Worm (Caenorhabditis elegans) whole organism, L3 larva: ENCODE results near the gene Y48B6A.10.

Experiments
- R02D3.7 ChIP-seq: fragments of 150-350 bp; optimal IDR thresholded peaks from 2 replicates; lab custom pipeline; 2014; ENCODE audit warnings: missing biosample characterization, missing genetic modification characterization
- ZK546.5 ChIP-seq: sonication (generic microtip); optimal IDR thresholded peaks from 2 replicates; lab custom pipeline; 2017; ENCODE audit warnings: missing biosample characterization, missing genetic modification characterization
- ama-1 ChIP-seq: fragments of 150-350 bp; optimal IDR thresholded peaks from 2 replicates; lab custom pipeline; 2018
- ceh-82 ChIP-seq: fragments of 150-350 bp; optimal IDR thresholded peaks from 2 replicates; lab custom pipeline; 2014; ENCODE audit warnings: missing biosample characterization, missing genetic modification characterization
- ceh-9 ChIP-seq: sonication (generic microtip); optimal IDR thresholded peaks from 2 replicates; lab custom pipeline; 2018; ENCODE audit warnings: missing biosample characterization, missing genetic modification characterization
- jun-1 ChIP-seq: fragments of 150-350 bp; optimal IDR thresholded peaks from 2 replicates; lab custom pipeline; 2014; ENCODE audit warnings: missing biosample characterization, missing genetic modification reagents, missing genetic modification characterization
- mml-1 ChIP-seq: fragments of 150-350 bp; sonication (generic microtip); optimal IDR thresholded peaks from 3 replicates; lab custom pipeline; 2014; ENCODE audit warnings: missing biosample characterization, missing genetic modification characterization
- nhr-11 ChIP-seq: fragments of 150-350 bp; optimal IDR thresholded peaks from 2 replicates; lab custom pipeline; 2014; ENCODE audit warnings: missing biosample characterization, missing genetic modification characterization
- nhr-23 ChIP-seq: fragments of 150-350 bp; optimal IDR thresholded peaks from 2 replicates; lab custom pipeline; 2014; ENCODE audit warnings: missing biosample characterization, missing genetic modification reagents, missing genetic modification characterization
- nhr-237 ChIP-seq: fragments of 150-350 bp; optimal IDR thresholded peaks from 2 replicates; lab custom pipeline; 2014; ENCODE audit warnings: missing biosample characterization, missing genetic modification characterization
- nhr-28 ChIP-seq: fragments of 150-350 bp; optimal IDR thresholded peaks from 2 replicates; lab custom pipeline; 2014; ENCODE audit warnings: missing biosample characterization, missing genetic modification characterization
- nhr-43 ChIP-seq: sonication (generic microtip); optimal IDR thresholded peaks from 2 replicates; lab custom pipeline; 2016; ENCODE audit warnings: mild to moderate bottlenecking, missing genetic modification characterization, missing compliant biosample characterization; ENCODE audit not compliant: poor library complexity, severe bottlenecking
- nhr-76 ChIP-seq: fragments of 150-350 bp; sonication (generic microtip); optimal IDR thresholded peaks from 5 replicates; lab custom pipeline; 2014; ENCODE audit warnings: missing biosample characterization, missing genetic modification characterization
- nhr-77 ChIP-seq: fragments of 150-350 bp; optimal IDR thresholded peaks from 2 replicates; lab custom pipeline; 2014; ENCODE audit warnings: missing biosample characterization, missing genetic modification characterization
- pha-4 ChIP-seq: fragments of 150-350 bp; optimal IDR thresholded peaks from 2 replicates; lab custom pipeline; 2014; ENCODE audit warnings: missing biosample characterization, missing genetic modification reagents, missing genetic modification characterization
- pqm-1 ChIP-seq: fragments of 150-350 bp; optimal IDR thresholded peaks from 2 replicates; lab custom pipeline; 2017; ENCODE audit warnings: missing biosample characterization, missing genetic modification characterization, inconsistent platforms
- sea-2 ChIP-seq: fragments of 150-350 bp; sonication (generic microtip); optimal IDR thresholded peaks from 4 replicates; lab custom pipeline; 2014; ENCODE audit warnings: missing biosample characterization, missing genetic modification reagents, missing genetic modification characterization
- snpc-4 ChIP-seq: fragments of 150-350 bp; optimal IDR thresholded peaks from 2 replicates; lab custom pipeline; 2014; ENCODE audit warnings: missing biosample characterization, missing genetic modification characterization
- tbx-2 ChIP-seq: sonication (generic microtip); optimal IDR thresholded peaks from 2 replicates; lab custom pipeline; 2016; ENCODE audit warnings: mild to moderate bottlenecking, missing genetic modification characterization, missing compliant biosample characterization
- zag-1 ChIP-seq: fragments of 150-350 bp; optimal IDR thresholded peaks from 2 replicates; lab custom pipeline; 2014; ENCODE audit warnings: missing biosample characterization, missing genetic modification characterization

Y48B6A.10 gene

ce11 chrII:14255850-14256249, 41.6 kb downstream of the Y48B6A.10 start:
- TF ChIP-seq nhr-43 (tag; lab: Kevin White, UChicago) (no peak), pqm-1 (tag; lab: Kevin White, UChicago) (no peak), nhr-77 (tag; lab: Kevin White, UChicago) (no peak), ama-1 (no peak), zag-1 (tag; lab: Kevin White, UChicago) (no peak), ceh-9 (no peak), ZK546.5 (no peak), pha-4 (tag; lab: Kevin White, UChicago) (no peak), mml-1 (tag; lab: Kevin White, UChicago) (no peak)

ce11 chrII:14256779-14257178, 42.6 kb downstream of the Y48B6A.10 start, which contains the start of gene Y54G11A.19:
Y54G11A.19 (minus strand) TSS chrII:14256879.
- TF ChIP-seq nhr-11 (tag; lab: Kevin White, UChicago) (no peak), jun-1 (tag; lab: Kevin White, UChicago) (no peak), nhr-76 (tag; lab: Kevin White, UChicago) (no peak), R02D3.7 (tag; lab: Kevin White, UChicago) (no peak), tbx-2 (tag; lab: Kevin White, UChicago) (no peak), nhr-28 (tag; lab: Kevin White, UChicago) (no peak), snpc-4 (tag; lab: Kevin White, UChicago) (no peak), nhr-23 (tag; lab: Kevin White, UChicago) (no peak), ceh-82 (tag; lab: Kevin White, UChicago) (no peak), sea-2 (GFP tag; lab: Kevin White, UChicago) (no peak)

- no peak for TF ChIP-seq nhr-237
Measured at ce11 chrII:14257943-14258342, 43.7 kb downstream of the Y48B6A.10 start.
